Worm (Caenorhabditis elegans) whole organism, L4 larva: ENCODE results near the gene ceh-88.

Experiments used
- D1046.2 ChIP-seq: fragments of 200-800 bp; sonication (Bioruptor generic); IDR thresholded peaks from 2 replicates; pipeline ENCODE4 v1.3.6; 2022; ENCODE audit warnings: missing genetic modification characterization, missing compliant biosample characterization
- F49E8.2 ChIP-seq: sonication (generic microtip); optimal IDR thresholded peaks from 2 replicates; lab custom pipeline; 2016; ENCODE audit warnings: missing compliant biosample characterization, mild to moderate bottlenecking, missing genetic modification characterization, borderline replicate concordance
- R02D3.7 ChIP-seq: fragments of 150-350 bp; sonication (generic microtip); optimal IDR thresholded peaks from 3 replicates; lab custom pipeline; 2014; ENCODE audit warnings: missing biosample characterization, missing genetic modification characterization
- Y105C5A.15 ChIP-seq: fragments of 200-800 bp; sonication (Bioruptor generic); IDR thresholded peaks from 2 replicates; pipeline ENCODE4 v1.3.6; 2022; ENCODE audit warnings: missing genetic modification characterization, missing compliant biosample characterization
- aha-1 ChIP-seq: fragments of 150-350 bp; peaks from one replicate; lab custom pipeline; 2014; ENCODE audit warnings: missing biosample characterization, missing genetic modification characterization
- attf-4 ChIP-seq: sonication (generic microtip); optimal IDR thresholded peaks from 3 replicates; lab custom pipeline; 2017; ENCODE audit warnings: missing biosample characterization, missing genetic modification characterization
- ceh-20 ChIP-seq: fragments of 200-800 bp; sonication (Bioruptor generic); IDR thresholded peaks from 2 replicates; pipeline ENCODE4 v1.3.6; 2022; ENCODE audit warnings: missing genetic modification reagents, missing genetic modification characterization, missing compliant biosample characterization
- ceh-32 ChIP-seq: sonication (generic microtip); optimal IDR thresholded peaks from 2 replicates; lab custom pipeline; 2016; ENCODE audit warnings: mild to moderate bottlenecking, missing genetic modification characterization, missing compliant biosample characterization; ENCODE audit not compliant: poor library complexity
- cey-2 ChIP-seq: sonication (generic microtip); optimal IDR thresholded peaks from 3 replicates; lab custom pipeline; 2017; ENCODE audit warnings: missing genetic modification characterization, mild to moderate bottlenecking, missing compliant biosample characterization, antibody characterized with exemption, borderline replicate concordance; ENCODE audit not compliant: insufficient read depth
- daf-16 ChIP-seq, 3 experiments: sonication (generic microtip); optimal IDR thresholded peaks; 2 replicates each; lab custom pipeline; 2016 to 2017; ENCODE audit warnings: missing genetic modification characterization in 3 of 3, missing genetic modification reagents in 3 of 3, mild to moderate bottlenecking in 2 of 3, missing compliant biosample characterization in 2 of 3, missing biosample characterization in 1 of 3, moderate library complexity in 1 of 3
- daf-19 ChIP-seq: fragments of 200-800 bp; sonication (Bioruptor generic); conservative IDR thresholded peaks from 2 replicates; pipeline ENCODE4 v1.3.6; 2022; ENCODE audit warnings: missing genetic modification characterization, missing compliant biosample characterization
- dmd-6 ChIP-seq: fragments of 200-800 bp; sonication (Bioruptor generic); IDR thresholded peaks from 2 replicates; pipeline ENCODE4 v1.3.6; 2022; ENCODE audit warnings: missing genetic modification reagents, missing genetic modification characterization, missing compliant biosample characterization
- dmd-8 ChIP-seq: fragments of 200-800 bp; sonication (Bioruptor generic); IDR thresholded peaks from 2 replicates; pipeline ENCODE4 v1.3.6; 2022; ENCODE audit warnings: missing genetic modification characterization, missing compliant biosample characterization
- dpl-1 ChIP-seq: fragments of 150-350 bp; optimal IDR thresholded peaks from 2 replicates; lab custom pipeline; 2014; ENCODE audit warnings: missing biosample characterization, missing genetic modification reagents, missing genetic modification characterization
- dve-1 ChIP-seq: sonication (generic microtip); optimal IDR thresholded peaks from 2 replicates; lab custom pipeline; 2017; ENCODE audit warnings: antibody characterized with exemption, mild to moderate bottlenecking, missing genetic modification characterization, missing compliant biosample characterization; ENCODE audit not compliant: insufficient read depth
- fkh-10 ChIP-seq: fragments of 150-350 bp; optimal IDR thresholded peaks from 2 replicates; lab custom pipeline; 2014; ENCODE audit warnings: missing biosample characterization, missing genetic modification reagents, missing genetic modification characterization
- gei-8 ChIP-seq: fragments of 200-800 bp; sonication (Bioruptor generic); optimal IDR thresholded peaks from 2 replicates; lab custom pipeline; 2018; ENCODE audit warnings: mild to moderate bottlenecking, missing genetic modification characterization, missing compliant biosample characterization
- hlh-11 ChIP-seq: fragments of 200-800 bp; sonication (Bioruptor generic); optimal IDR thresholded peaks from 2 replicates; lab custom pipeline; 2018; ENCODE audit warnings: mild to moderate bottlenecking, missing genetic modification characterization, missing compliant biosample characterization
- hlh-30 ChIP-seq: sonication (generic microtip); optimal IDR thresholded peaks from 2 replicates; lab custom pipeline; 2017; ENCODE audit warnings: antibody characterized with exemption, mild to moderate bottlenecking, missing genetic modification characterization, missing compliant biosample characterization; ENCODE audit not compliant: insufficient read depth
- hmg-1.1 ChIP-seq: fragments of 200-800 bp; sonication (Bioruptor generic); IDR thresholded peaks from 2 replicates; pipeline ENCODE4 v1.3.6; 2022; ENCODE audit warnings: missing genetic modification reagents, missing genetic modification characterization, missing compliant biosample characterization
- jun-1 ChIP-seq: fragments of 150-350 bp; optimal IDR thresholded peaks from 2 replicates; lab custom pipeline; 2014; ENCODE audit warnings: missing biosample characterization, missing genetic modification reagents, missing genetic modification characterization
- lin-1 ChIP-seq: fragments of 200-800 bp; sonication (Bioruptor generic); IDR thresholded peaks from 2 replicates; pipeline ENCODE4 v1.3.6; 2022; ENCODE audit warnings: missing genetic modification reagents, missing genetic modification characterization, missing compliant biosample characterization
- lin-38 ChIP-seq: fragments of 200-800 bp; sonication (Bioruptor generic); IDR thresholded peaks from 2 replicates; pipeline ENCODE4 v1.3.6; 2022; ENCODE audit warnings: missing genetic modification reagents, missing genetic modification characterization, missing compliant biosample characterization
- lin-39 ChIP-seq: fragments of 150-350 bp; optimal IDR thresholded peaks from 2 replicates; lab custom pipeline; 2014; ENCODE audit warnings: missing biosample characterization, missing genetic modification reagents, missing genetic modification characterization
- mep-1 ChIP-seq: fragments of 150-350 bp; sonication (generic microtip); optimal IDR thresholded peaks from 3 replicates; lab custom pipeline; 2014; ENCODE audit warnings: missing biosample characterization, missing genetic modification characterization
- nhr-10 ChIP-seq: fragments of 150-350 bp; optimal IDR thresholded peaks from 2 replicates; lab custom pipeline; 2014; ENCODE audit warnings: missing biosample characterization, missing genetic modification characterization
- nhr-25 ChIP-seq: sonication (generic microtip); optimal IDR thresholded peaks from 2 replicates; lab custom pipeline; 2017; ENCODE audit warnings: missing genetic modification characterization, mild to moderate bottlenecking, missing compliant biosample characterization, antibody characterized with exemption, moderate library complexity, borderline replicate concordance; ENCODE audit not compliant: insufficient read depth
- nhr-41 ChIP-seq: fragments of 200-800 bp; sonication (Bioruptor generic); IDR thresholded peaks from 2 replicates; pipeline ENCODE4 v1.3.6; 2022; ENCODE audit warnings: missing genetic modification reagents, missing genetic modification characterization, missing compliant biosample characterization
- nhr-6 ChIP-seq: fragments of 150-350 bp; optimal IDR thresholded peaks from 2 replicates; lab custom pipeline; 2014; ENCODE audit warnings: missing biosample characterization, missing genetic modification characterization
- pha-4 ChIP-seq, 2 experiments: fragments of 150-350 bp in 1 of 2; fragments of 200-800 bp in 1 of 2; sonication (Bioruptor generic) in 1 of 2; IDR thresholded peaks in 1 of 2; optimal IDR thresholded peaks in 1 of 2; 2 replicates each; pipeline versions ENCODE4 v1.3.6 to Lab custom; 2014 to 2022; ENCODE audit warnings: missing genetic modification characterization in 2 of 2, missing genetic modification reagents in 2 of 2, missing biosample characterization in 1 of 2, missing compliant biosample characterization in 1 of 2
- php-3 ChIP-seq: fragments of 200-800 bp; sonication (Bioruptor generic); IDR thresholded peaks from 2 replicates; pipeline ENCODE4 v1.3.6; 2022; ENCODE audit warnings: missing genetic modification reagents, missing genetic modification characterization, missing compliant biosample characterization
- pqm-1 ChIP-seq: sonication (generic microtip); optimal IDR thresholded peaks from 2 replicates; lab custom pipeline; 2017; ENCODE audit warnings: missing biosample characterization, missing genetic modification characterization
- rbr-2 ChIP-seq: sonication (generic microtip); optimal IDR thresholded peaks from 2 replicates; lab custom pipeline; 2016; ENCODE audit warnings: missing genotype, missing genetic modification characterization, missing compliant biosample characterization
- sdz-12 ChIP-seq: fragments of 200-800 bp; sonication (Bioruptor generic); optimal IDR thresholded peaks from 2 replicates; lab custom pipeline; 2018; ENCODE audit warnings: mild to moderate bottlenecking, missing genetic modification characterization, missing compliant biosample characterization
- snpc-4 ChIP-seq: fragments of 150-350 bp; optimal IDR thresholded peaks from 2 replicates; lab custom pipeline; 2014; ENCODE audit warnings: missing biosample characterization, missing genetic modification characterization
- tra-1 ChIP-seq: fragments of 200-800 bp; sonication (Bioruptor generic); IDR thresholded peaks from 2 replicates; pipeline ENCODE4 v1.3.6; 2022; ENCODE audit warnings: missing genetic modification reagents, missing genetic modification characterization, missing compliant biosample characterization
- unc-130 ChIP-seq: sonication (generic microtip); optimal IDR thresholded peaks from 2 replicates; lab custom pipeline; 2016; ENCODE audit warnings: missing genetic modification reagents, missing genetic modification characterization, missing compliant biosample characterization
- unc-62 ChIP-seq, 3 experiments: fragments of 150-350 bp in 1 of 3; sonication (generic microtip); optimal IDR thresholded peaks in 2 of 3; peaks in 1 of 3; 1 replicate in 1 of 3; 2 replicates in 2 of 3; lab custom pipeline; 2014 to 2017; ENCODE audit warnings: missing biosample characterization in 3 of 3, missing genetic modification characterization in 3 of 3, missing genetic modification reagents in 3 of 3, missing genotype in 1 of 3
- ztf-7 ChIP-seq: fragments of 150-350 bp; optimal IDR thresholded peaks from 2 replicates; lab custom pipeline; 2014; ENCODE audit warnings: missing biosample characterization, missing genetic modification characterization

ceh-88 gene

DNA sequence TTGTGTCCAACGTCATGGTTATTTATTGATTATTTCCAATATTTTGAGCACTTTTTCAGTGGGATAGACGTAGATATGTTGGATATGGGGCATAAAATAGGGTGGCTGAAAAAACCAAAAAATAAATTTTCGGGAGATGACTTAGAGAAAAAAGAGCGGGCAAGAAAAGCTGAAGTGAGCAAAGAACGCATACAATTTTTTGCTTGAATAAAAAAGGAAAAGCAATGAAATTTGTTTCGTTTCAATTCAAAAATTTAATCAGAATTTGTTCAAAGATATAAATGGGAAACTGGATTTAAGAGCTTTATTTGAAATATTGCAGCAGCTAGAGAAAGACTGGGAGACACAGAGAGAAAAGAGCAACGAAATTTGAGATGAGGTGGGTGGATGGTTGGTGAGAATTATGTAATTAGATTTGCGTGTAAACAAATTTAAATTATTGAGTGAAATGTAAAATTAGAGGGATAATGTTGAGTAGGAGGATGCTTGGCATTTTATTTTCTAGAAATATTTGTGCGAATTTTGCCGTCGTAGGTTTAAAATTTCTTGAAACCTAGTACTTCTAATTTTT is 37.3 kb upstream of the ceh-88 start, which contains the start of the genes T28F3.11 and slc-17.4:
Gene T28F3.11 (minus strand): TSS at position 51 of the 571 bp plus-strand sequence.
Gene slc-17.4 (minus strand): TSS at position 105 of the 571 bp plus-strand sequence.
- no peak for TF ChIP-seq nhr-25
- TF ChIP-seq lin-1 = no peak
- no peak for TF ChIP-seq fkh-10
- no peak for TF ChIP-seq pha-4 (GFP tag; IDR thresholded peaks at IDR 0.05; lab: Robert Waterston, UW)
- no peak for TF ChIP-seq pha-4 (tag; optimal IDR thresholded peaks at IDR 0.05; lab: Kevin White, UChicago)
- peak in 1 of 2 experiments; percentile 16 for TF ChIP-seq unc-62 (GFP tag; optimal IDR thresholded peaks at IDR 0.05 in 1 of 2; lab: Kevin White, UChicago)
- no peak for TF ChIP-seq unc-62 (tag; optimal IDR thresholded peaks at IDR 0.05; lab: Kevin White, UChicago)

DNA sequence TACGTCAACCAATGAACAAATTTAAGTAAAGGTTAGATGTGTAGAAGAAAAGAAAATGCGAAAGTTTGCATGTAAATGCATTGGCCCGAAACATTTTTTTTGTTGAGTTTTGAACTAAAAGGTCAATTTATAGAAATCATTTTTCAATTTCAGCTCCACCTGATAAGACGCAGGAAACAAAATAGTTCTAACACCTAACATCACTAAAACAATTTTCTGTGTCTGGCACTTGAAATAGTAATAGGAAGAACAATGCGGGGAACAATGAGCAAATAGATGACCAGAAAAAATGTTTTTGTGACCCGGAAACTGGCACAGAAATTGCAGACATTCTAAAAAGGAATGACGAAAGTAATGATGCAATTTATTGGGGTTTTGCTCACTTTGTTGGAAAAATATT is 36.6 kb upstream of the ceh-88 start:
- no peak for TF ChIP-seq lin-38 (GFP tag; lab: Robert Waterston, UW)
- no peak for TF ChIP-seq daf-16 (GFP tag; optimal IDR thresholded peaks at IDR 0.05; lab: Kevin White, UChicago)
- peak; percentile 48 for TF ChIP-seq daf-16 (tag; optimal IDR thresholded peaks at IDR 0.05; lab: Kevin White, UChicago)
- TF ChIP-seq dmd-6 = peak; percentile 15; the same call in 1 of the 2 replicates
- TF ChIP-seq rbr-2 (tag; lab: Kevin White, UChicago) = no peak
- no peak for TF ChIP-seq ceh-32 (tag; lab: Kevin White, UChicago)
- peak; percentile 82 for TF ChIP-seq aha-1 (tag; lab: Kevin White, UChicago)
- no peak for TF ChIP-seq nhr-10 (tag; lab: Kevin White, UChicago)
- TF ChIP-seq dve-1 (tag; lab: Kevin White, UChicago) = peak; percentile 42
- no peak for TF ChIP-seq nhr-41 (GFP tag; lab: Robert Waterston, UW)
- no peak for TF ChIP-seq nhr-25
- no peak for TF ChIP-seq Y105C5A.15 (GFP tag; lab: Robert Waterston, UW)
- no peak for TF ChIP-seq sdz-12
- no peak for TF ChIP-seq cey-2 (tag; lab: Kevin White, UChicago)
- TF ChIP-seq ceh-20 (GFP tag; lab: Robert Waterston, UW) = no peak
- TF ChIP-seq hlh-11 (tag; lab: Kevin White, UChicago) = no peak
- no peak for TF ChIP-seq nhr-6 (tag; lab: Kevin White, UChicago)
- TF ChIP-seq tra-1 = no peak
- TF ChIP-seq R02D3.7 (tag; lab: Kevin White, UChicago) = no peak
- TF ChIP-seq mep-1 (tag; lab: Kevin White, UChicago) = peak; percentile 26
- no peak for TF ChIP-seq gei-8
- no peak for TF ChIP-seq attf-4 (tag; lab: Kevin White, UChicago)
- TF ChIP-seq ztf-7 = no peak
- TF ChIP-seq unc-130 (GFP tag; lab: Kevin White, UChicago) = no peak
- TF ChIP-seq lin-39 (tag; lab: Kevin White, UChicago) = no peak
- no peak for TF ChIP-seq daf-19 (GFP tag; lab: Robert Waterston, UW)
- no peak for TF ChIP-seq D1046.2 (GFP tag; lab: Robert Waterston, UW)
- no peak for TF ChIP-seq dpl-1 (GFP tag; lab: Kevin White, UChicago)
- TF ChIP-seq jun-1 (tag; lab: Kevin White, UChicago) = no peak
- TF ChIP-seq F49E8.2 (tag; lab: Kevin White, UChicago) = no peak
- TF ChIP-seq dmd-8 (GFP tag; lab: Robert Waterston, UW) = no peak
- no peak for TF ChIP-seq hmg-1.1 (GFP tag; lab: Robert Waterston, UW)
- no peak for TF ChIP-seq fkh-10

DNA sequence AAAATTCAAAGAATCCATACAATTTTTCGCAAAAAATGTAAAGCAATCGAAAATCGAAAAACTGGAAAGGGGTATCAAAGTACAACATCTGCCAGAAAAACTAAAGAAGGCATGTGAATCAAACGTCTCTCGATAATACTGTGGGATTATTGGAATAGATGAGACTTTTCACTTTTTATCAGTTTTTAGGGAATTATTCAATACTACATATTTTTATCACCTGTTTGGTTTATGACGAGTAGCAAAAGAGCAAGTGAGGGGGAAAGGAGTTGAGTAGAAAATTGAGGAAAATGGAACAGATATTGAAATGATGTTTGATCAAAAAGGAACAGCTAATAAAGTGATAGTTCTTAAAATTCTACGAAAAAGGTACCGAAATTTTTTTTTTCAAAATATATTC is 35.9 kb upstream of the ceh-88 start:
- TF ChIP-seq pqm-1 (tag; lab: Kevin White, UChicago) (peak; percentile 14), aha-1 (tag; lab: Kevin White, UChicago) (peak; percentile 53), dve-1 (tag; lab: Kevin White, UChicago) (peak; percentile 37), php-3 (no peak), hlh-30 (no peak), snpc-4 (tag; lab: Kevin White, UChicago) (no peak), dmd-6 (0 out of 2 replicates have a peak, but pooled peaks have one; percentile 26)
